Worm (Caenorhabditis elegans) whole organism, L4 larva: ENCODE results near the gene rol-8.
A peak's percentile ranks its signal among the peaks of the same experiment; 100 is the strongest.

Experiments used
- D1046.2 ChIP-seq: fragments of 200-800 bp; sonication (Bioruptor generic); IDR thresholded peaks from 2 replicates; pipeline ENCODE4 v1.3.6; 2022; ENCODE audit warnings: missing genetic modification characterization, missing compliant biosample characterization
- T26A8.4 ChIP-seq: fragments of 200-800 bp; sonication (Bioruptor generic); IDR thresholded peaks from 2 replicates; pipeline ENCODE4 v1.3.6; 2022; ENCODE audit warnings: missing genetic modification characterization, missing compliant biosample characterization
- ces-1 ChIP-seq: fragments of 150-350 bp; sonication (generic microtip); optimal IDR thresholded peaks from 4 replicates; lab custom pipeline; 2014; ENCODE audit warnings: missing biosample characterization, missing genetic modification reagents, missing genetic modification characterization
- egl-27 ChIP-seq: sonication (generic microtip); optimal IDR thresholded peaks from 3 replicates; lab custom pipeline; 2017; ENCODE audit warnings: missing biosample characterization, missing genetic modification reagents, missing genetic modification characterization
- fkh-10 ChIP-seq: fragments of 150-350 bp; optimal IDR thresholded peaks from 2 replicates; lab custom pipeline; 2014; ENCODE audit warnings: missing biosample characterization, missing genetic modification reagents, missing genetic modification characterization
- fos-1 ChIP-seq: fragments of 150-350 bp; optimal IDR thresholded peaks from 2 replicates; lab custom pipeline; 2014; ENCODE audit warnings: missing biosample characterization, missing genetic modification characterization
- lin-15B ChIP-seq: fragments of 150-350 bp; sonication (generic microtip); optimal IDR thresholded peaks from 3 replicates; lab custom pipeline; 2014; ENCODE audit warnings: missing biosample characterization, missing genetic modification characterization
- lin-29 ChIP-seq: fragments of 200-800 bp; sonication (Bioruptor generic); IDR thresholded peaks from 2 replicates; pipeline ENCODE4 v1.3.6; 2022; ENCODE audit warnings: missing genetic modification reagents, missing genetic modification characterization, missing compliant biosample characterization
- lin-38 ChIP-seq: fragments of 200-800 bp; sonication (Bioruptor generic); IDR thresholded peaks from 2 replicates; pipeline ENCODE4 v1.3.6; 2022; ENCODE audit warnings: missing genetic modification reagents, missing genetic modification characterization, missing compliant biosample characterization
- lin-39 ChIP-seq: fragments of 150-350 bp; optimal IDR thresholded peaks from 2 replicates; lab custom pipeline; 2014; ENCODE audit warnings: missing biosample characterization, missing genetic modification reagents, missing genetic modification characterization
- lir-3 ChIP-seq: sonication (generic microtip); optimal IDR thresholded peaks from 2 replicates; lab custom pipeline; 2016; ENCODE audit warnings: mild to moderate bottlenecking, missing genetic modification characterization, missing compliant biosample characterization
- mdl-1 ChIP-seq, 2 experiments: fragments of 150-350 bp in 1 of 2; sonication (generic microtip) in 1 of 2; optimal IDR thresholded peaks; 2 replicates each; lab custom pipeline; 2014 to 2017; ENCODE audit warnings: missing biosample characterization in 2 of 2, missing genetic modification characterization in 2 of 2
- snpc-4 ChIP-seq: fragments of 150-350 bp; optimal IDR thresholded peaks from 2 replicates; lab custom pipeline; 2014; ENCODE audit warnings: missing biosample characterization, missing genetic modification characterization
- unc-62 ChIP-seq, 3 experiments: fragments of 150-350 bp in 1 of 3; sonication (generic microtip); optimal IDR thresholded peaks in 2 of 3; peaks in 1 of 3; 1 replicate in 1 of 3; 2 replicates in 2 of 3; lab custom pipeline; 2014 to 2017; ENCODE audit warnings: missing biosample characterization in 3 of 3, missing genetic modification characterization in 3 of 3, missing genetic modification reagents in 3 of 3, missing genotype in 1 of 3

ce11 chrII:7594262-7594661 lies 50.4 kb downstream of the rol-8 start:
- TF ChIP-seq egl-27 (tag; lab: Kevin White, UChicago) (no peak), T26A8.4 (GFP tag; lab: Robert Waterston, UW) (no peak), lin-15B (tag; lab: Kevin White, UChicago) (no peak), lin-29 (GFP tag; lab: Robert Waterston, UW) (no peak), lir-3 (tag; lab: Kevin White, UChicago) (no peak), mdl-1 (tag; optimal IDR thresholded peaks at IDR 0.05; lab: Kevin White, UChicago) (no peak), snpc-4 (tag; lab: Kevin White, UChicago) (no peak), ces-1 (GFP tag; lab: Kevin White, UChicago) (peak; percentile 67), D1046.2 (GFP tag; lab: Robert Waterston, UW) (no peak), unc-62 (GFP tag; optimal IDR thresholded peaks at IDR 0.05 in 1 of 2; lab: Kevin White, UChicago) (no peak), unc-62 (tag; optimal IDR thresholded peaks at IDR 0.05; lab: Kevin White, UChicago) (no peak), fkh-10 (peak; percentile 61), lin-39 (tag; lab: Kevin White, UChicago) (no peak), lin-38 (GFP tag; lab: Robert Waterston, UW) (no peak), fos-1 (tag; lab: Kevin White, UChicago) (no peak)
